Worm (Caenorhabditis elegans): ENCODE results near the gene F39F10.2.

ce11 chrX:16893767-16894166 is 910 bp upstream of the F39F10.2 start:
- no peak for TF ChIP-seq snpc-4 (tag; optimal IDR thresholded peaks at IDR 0.05)
- TF ChIP-seq unc-62 (GFP tag; optimal IDR thresholded peaks at IDR 0.05), result no peak
- no peak for TF ChIP-seq alr-1 (tag; optimal IDR thresholded peaks at IDR 0.05)
- no peak for TF ChIP-seq ceh-82 (tag; optimal IDR thresholded peaks at IDR 0.05)
- TF ChIP-seq ama-1 (optimal IDR thresholded peaks at IDR 0.05), result no peak
- TF ChIP-seq ztf-1 (GFP tag; conservative IDR thresholded peaks at IDR 0.05), result no peak
- TF ChIP-seq sma-9 (GFP tag; optimal IDR thresholded peaks at IDR 0.05), result no peak
- no peak for TF ChIP-seq sma-9 (tag; optimal IDR thresholded peaks at IDR 0.05)
- TF ChIP-seq nhr-6 (tag; optimal IDR thresholded peaks at IDR 0.05), result no peak
- TF ChIP-seq ceh-16 (tag; optimal IDR thresholded peaks at IDR 0.05), result no peak
- TF ChIP-seq elt-1 (tag; optimal IDR thresholded peaks at IDR 0.05), result no peak
- no peak for TF ChIP-seq nhr-11 (tag; optimal IDR thresholded peaks at IDR 0.05)
- no peak for TF ChIP-seq lin-13 (GFP tag; optimal IDR thresholded peaks at IDR 0.05)
- TF ChIP-seq aly-2 (tag; optimal IDR thresholded peaks at IDR 0.05), result no peak
